Fruit fly (Drosophila melanogaster): Measurements from ENCODE around the gene Lsp1beta.

The Lsp1beta gene

DNA sequence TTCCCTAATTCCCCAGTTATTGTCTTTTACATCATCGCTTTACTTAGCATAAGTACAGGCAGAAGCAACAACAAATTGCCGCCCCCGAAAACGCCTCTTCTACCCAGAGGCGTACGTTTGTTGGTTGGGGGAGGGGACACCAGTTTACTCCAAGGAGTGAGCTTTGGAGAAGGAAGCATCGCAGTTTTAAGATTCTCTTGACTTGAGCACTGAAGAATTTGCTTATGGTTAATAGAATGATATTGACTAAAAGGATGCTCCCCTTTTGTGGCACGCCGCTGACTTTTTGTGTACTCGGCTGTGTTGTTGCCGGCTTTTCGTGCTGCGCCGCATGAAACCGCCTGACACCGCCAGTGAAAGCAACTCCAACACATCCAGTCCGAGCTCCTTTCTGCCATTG, 38.6 kb downstream of the Lsp1beta start (continued):
- TF ChIP-seq z (GFP tag; IDR thresholded peaks at IDR 0.05), result no peak
- TF ChIP-seq CG13424 (tag; optimal IDR thresholded peaks at IDR 0.05), result peak; percentile 47
- TF ChIP-seq Scr (GFP tag; IDR thresholded peaks at IDR 0.05; ENCODE audit: partially characterized antibody), result no peak
- TF ChIP-seq CG3065 (GFP tag; optimal IDR thresholded peaks at IDR 0.05), result no peak
- peak; percentile 46; the same call in 1 of the 2 replicates for TF ChIP-seq CG9215 (GFP tag; IDR thresholded peaks at IDR 0.05)
- TF ChIP-seq CG2889 (GFP tag; IDR thresholded peaks at IDR 0.05), result no peak
- TF ChIP-seq CG13624 (GFP tag; optimal IDR thresholded peaks at IDR 0.05), result no peak
- no peak for TF ChIP-seq Mes4 (GFP tag; optimal IDR thresholded peaks at IDR 0.05)
- TF ChIP-seq CG10209 (GFP tag; optimal IDR thresholded peaks at IDR 0.05), result peak; percentile 17
- TF ChIP-seq Nf-YA (GFP tag; IDR thresholded peaks at IDR 0.05), result no peak
- TF ChIP-seq CG7987 (GFP tag; optimal IDR thresholded peaks at IDR 0.05), result no peak
- TF ChIP-seq CG4820 (GFP tag; optimal IDR thresholded peaks at IDR 0.05), result no peak
- TF ChIP-seq Atf3 (GFP tag; optimal IDR thresholded peaks at IDR 0.05), result peak; percentile 13
- no peak for TF ChIP-seq peb (GFP tag; IDR thresholded peaks at IDR 0.05)
- no peak for TF ChIP-seq exex (tag; optimal IDR thresholded peaks at IDR 0.05)
- TF ChIP-seq knrl (GFP tag; IDR thresholded peaks at IDR 0.05; ENCODE audit: partially characterized antibody), result no peak
- TF ChIP-seq yki (optimal IDR thresholded peaks at IDR 0.05), result no peak
- TF ChIP-seq fru (optimal IDR thresholded peaks at IDR 0.05), result no peak
- no peak for TF ChIP-seq GATAe (GFP tag; conservative IDR thresholded peaks at IDR 0.05)
- no peak for TF ChIP-seq CG31441 (GFP tag; IDR thresholded peaks at IDR 0.05)
- TF ChIP-seq CG5245 (GFP tag; optimal IDR thresholded peaks at IDR 0.05), result no peak
- no peak for TF ChIP-seq Dfd (GFP tag; optimal IDR thresholded peaks at IDR 0.05)
- peak; percentile 41 for TF ChIP-seq dmrt99B (tag; optimal IDR thresholded peaks at IDR 0.05)
- TF ChIP-seq Dbx (GFP tag; IDR thresholded peaks at IDR 0.05), result peak; percentile 68
- no peak for TF ChIP-seq hkb (optimal IDR thresholded peaks at IDR 0.05)
- 0 out of 2 replicates have a peak, but pooled peaks have one; percentile 35 for TF ChIP-seq hkb (GFP tag; IDR thresholded peaks at IDR 0.05)
- TF ChIP-seq ssp (GFP tag; IDR thresholded peaks at IDR 0.05), result no peak
- peak; percentile 53 for TF ChIP-seq Aef1 (GFP tag; IDR thresholded peaks at IDR 0.05)
- TF ChIP-seq fd102C (GFP tag; optimal IDR thresholded peaks at IDR 0.05), result no peak
- TF ChIP-seq CG13775 (GFP tag; optimal IDR thresholded peaks at IDR 0.05), result no peak
- peak; percentile 40 for TF ChIP-seq Fer3 (tag; optimal IDR thresholded peaks at IDR 0.05)
- TF ChIP-seq kay (GFP tag; optimal IDR thresholded peaks at IDR 0.05), result no peak
- TF ChIP-seq CG3995 (GFP tag; optimal IDR thresholded peaks at IDR 0.05), result no peak
- no peak for TF ChIP-seq Sry-β (GFP tag; optimal IDR thresholded peaks at IDR 0.05)
- TF ChIP-seq CG16863 (GFP tag; optimal IDR thresholded peaks at IDR 0.05), result no peak
- TF ChIP-seq HLHmδ (GFP tag; optimal IDR thresholded peaks at IDR 0.05), result no peak
- TF ChIP-seq vvl (GFP tag; IDR thresholded peaks at IDR 0.05), result peak; percentile 26; the same call in 1 of the 2 replicates
- TF ChIP-seq CG14014 (GFP tag; IDR thresholded peaks at IDR 0.05), result peak; percentile 46; the same call in 1 of the 2 replicates
- no peak for TF ChIP-seq pum (GFP tag; optimal IDR thresholded peaks at IDR 0.05)
- TF ChIP-seq CG10147 (GFP tag; optimal IDR thresholded peaks at IDR 0.05), result peak; percentile 47
- TF ChIP-seq Lim3 (GFP tag; IDR thresholded peaks at IDR 0.05), result no peak
- TF ChIP-seq chif (GFP tag; optimal IDR thresholded peaks at IDR 0.05), result no peak
- TF ChIP-seq H15 (GFP tag; IDR thresholded peaks at IDR 0.05), result 0 out of 3 replicates have a peak, but pooled peaks have one; percentile 14
- peak; percentile 0 for TF ChIP-seq CG12391 (tag; optimal IDR thresholded peaks at IDR 0.05)
- no peak for TF ChIP-seq CG6254 (GFP tag; optimal IDR thresholded peaks at IDR 0.05)
- TF ChIP-seq ro (GFP tag; IDR thresholded peaks at IDR 0.05), result no peak
- TF ChIP-seq Meics (GFP tag; optimal IDR thresholded peaks at IDR 0.05), result peak; percentile 68
- peak; percentile 47 for TF ChIP-seq mam (GFP tag; optimal IDR thresholded peaks at IDR 0.05)
- no peak for TF ChIP-seq Ssrp (tag; optimal IDR thresholded peaks at IDR 0.05)
- peak; percentile 1 for TF ChIP-seq tio (GFP tag; optimal IDR thresholded peaks at IDR 0.05)
- no peak for TF ChIP-seq luna (GFP tag; optimal IDR thresholded peaks at IDR 0.05)
- peak; percentile 2 for TF ChIP-seq mirr (GFP tag; optimal IDR thresholded peaks at IDR 0.05)
- no peak for TF ChIP-seq insv (GFP tag; optimal IDR thresholded peaks at IDR 0.05)

Data from whole organism, embryonic.